Worm (Caenorhabditis elegans): ENCODE data around the gene ocr-2.

DNA sequence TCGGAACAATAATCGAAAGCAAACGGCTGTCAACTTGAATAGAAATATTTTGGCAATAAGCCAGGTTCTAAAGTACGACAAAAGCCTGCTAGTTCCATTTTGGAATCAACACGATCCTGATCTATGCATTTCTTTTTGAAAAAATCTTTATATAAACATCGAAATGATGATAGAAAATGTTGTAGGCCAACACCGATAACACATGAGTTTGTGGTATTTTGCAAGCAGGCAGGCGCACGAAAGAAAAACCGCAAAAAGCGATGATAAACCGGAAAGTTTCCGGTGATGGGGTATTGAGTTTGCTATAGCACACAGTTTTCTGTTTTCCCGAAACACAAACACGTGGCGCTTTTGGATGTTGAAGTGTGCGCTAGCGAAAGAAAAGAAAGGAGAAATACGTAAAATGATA lies 14.2 kb upstream of the ocr-2 start:
- TF ChIP-seq W03F9.2 (tag; optimal IDR thresholded peaks at IDR 0.05) (no peak), him-1 (tag; optimal IDR thresholded peaks at IDR 0.05) (no peak), dao-5 (tag; optimal IDR thresholded peaks at IDR 0.05) (no peak)

All from whole organism, L4/young adult.